Fruit fly (Drosophila melanogaster): ENCODE data around the gene Acox3.
A peak's percentile ranks its signal among the peaks of the same experiment; 100 is the strongest.

Gene Acox3

DNA sequence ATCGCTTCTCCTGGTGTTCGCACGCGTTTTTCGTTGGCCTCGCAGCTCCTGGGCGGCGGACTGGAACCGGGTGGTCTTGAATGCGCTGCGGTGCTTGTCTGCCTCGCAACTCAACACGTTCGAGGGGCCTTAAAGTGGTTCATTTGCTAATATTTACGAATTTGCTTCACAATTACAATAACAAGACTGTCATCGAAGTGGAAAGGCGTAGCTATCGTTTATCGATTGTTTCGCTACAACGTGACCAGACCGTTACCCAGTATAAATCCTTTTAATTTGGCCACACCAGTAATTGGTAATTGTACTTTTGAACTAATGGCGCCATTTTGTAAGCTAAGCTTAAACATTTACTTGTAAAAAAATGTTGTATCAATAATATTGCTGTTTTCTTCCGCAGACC, 28.6 kb upstream of the Acox3 start, which contains the start of gene CG9536 (continued):
- TF ChIP-seq CG10267 (tag; optimal IDR thresholded peaks at IDR 0.05), result peak; percentile 38
- TF ChIP-seq crp (GFP tag; optimal IDR thresholded peaks at IDR 0.05), result peak in 1 of 2 experiments; percentile 3
- TF ChIP-seq CG34422 (GFP tag; IDR thresholded peaks at IDR 0.05), result peak; percentile 19; the same call in 1 of the 3 replicates
- no peak for TF ChIP-seq nerfin-1 (tag; optimal IDR thresholded peaks at IDR 0.05)
- TF ChIP-seq CG15514 (GFP tag; optimal IDR thresholded peaks at IDR 0.05), result peak; percentile 28
- peak; percentile 7 for TF ChIP-seq CG30020 (tag; optimal IDR thresholded peaks at IDR 0.05)
- peak; percentile 57; the same call in 1 of the 2 replicates for TF ChIP-seq bbx (GFP tag; IDR thresholded peaks at IDR 0.05; ENCODE audit: partially characterized antibody)
- TF ChIP-seq Fer1 (GFP tag; optimal IDR thresholded peaks at IDR 0.05), result peak; percentile 8
- peak; percentile 91 for TF ChIP-seq E2f2 (GFP tag; IDR thresholded peaks at IDR 0.05)
- TF ChIP-seq CG3838 (GFP tag; optimal IDR thresholded peaks at IDR 0.05), result no peak
- TF ChIP-seq chinmo (GFP tag; IDR thresholded peaks at IDR 0.05; ENCODE audit: partially characterized antibody), result 0 out of 4 replicates have a peak, but pooled peaks have one; percentile 5
- peak; percentile 17 for TF ChIP-seq CG14710 (tag; optimal IDR thresholded peaks at IDR 0.05)

DNA sequence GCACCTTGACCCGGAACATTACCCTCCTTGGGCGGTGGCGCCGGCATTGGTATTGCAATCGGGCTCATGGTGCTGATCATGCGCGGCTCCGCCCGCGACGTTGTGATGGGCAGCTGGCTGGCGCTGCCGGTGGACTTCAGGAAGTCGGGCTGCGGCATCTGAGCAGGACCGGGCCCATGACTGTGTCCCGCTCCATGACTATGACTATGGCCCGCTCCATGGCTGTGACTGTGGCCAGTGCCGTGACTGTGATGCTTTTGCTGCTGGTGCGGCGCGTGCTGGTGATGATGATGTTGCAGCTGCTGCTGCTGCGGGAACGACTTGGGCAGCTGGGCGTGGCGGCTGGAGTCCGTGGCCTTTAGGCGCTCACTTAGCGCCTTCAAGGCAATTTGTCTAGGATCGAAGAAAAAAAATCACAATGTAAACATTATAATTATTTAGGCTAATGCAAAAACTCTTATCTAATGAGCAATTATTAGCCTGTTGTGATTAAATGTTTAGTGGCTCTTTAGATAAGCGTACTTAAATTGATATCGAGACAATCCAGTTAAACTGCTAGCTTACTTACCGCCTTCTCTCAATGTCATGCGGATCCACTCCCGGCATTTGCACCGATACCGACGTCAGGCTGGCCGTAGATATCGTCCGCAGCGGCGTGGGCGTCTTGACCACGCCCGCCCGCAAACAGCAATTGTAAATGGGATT, 26.8 kb upstream of the Acox3 start:
- TF ChIP-seq dmrt11E (tag; optimal IDR thresholded peaks at IDR 0.05) (no peak), D19A (tag; optimal IDR thresholded peaks at IDR 0.05) (no peak), Dref (GFP tag; IDR thresholded peaks at IDR 0.05) (peak; percentile 25; the same call in 1 of the 2 replicates), Med (GFP tag) (peak; percentile 21), exex (tag; optimal IDR thresholded peaks at IDR 0.05) (peak; percentile 74), CG9797 (GFP tag; optimal IDR thresholded peaks at IDR 0.05) (no peak), bowl (GFP tag; IDR thresholded peaks at IDR 0.05) (no peak), Dbx (GFP tag; IDR thresholded peaks at IDR 0.05) (0 out of 3 replicates have a peak, but pooled peaks have one; percentile 53), ind (GFP tag; optimal IDR thresholded peaks at IDR 0.05) (no peak), Meics (GFP tag; optimal IDR thresholded peaks at IDR 0.05) (no peak), CG15073 (GFP tag; optimal IDR thresholded peaks at IDR 0.05) (peak; percentile 66), insv (GFP tag; optimal IDR thresholded peaks at IDR 0.05) (no peak), Rx (GFP tag; IDR thresholded peaks at IDR 0.05) (no peak)

DNA sequence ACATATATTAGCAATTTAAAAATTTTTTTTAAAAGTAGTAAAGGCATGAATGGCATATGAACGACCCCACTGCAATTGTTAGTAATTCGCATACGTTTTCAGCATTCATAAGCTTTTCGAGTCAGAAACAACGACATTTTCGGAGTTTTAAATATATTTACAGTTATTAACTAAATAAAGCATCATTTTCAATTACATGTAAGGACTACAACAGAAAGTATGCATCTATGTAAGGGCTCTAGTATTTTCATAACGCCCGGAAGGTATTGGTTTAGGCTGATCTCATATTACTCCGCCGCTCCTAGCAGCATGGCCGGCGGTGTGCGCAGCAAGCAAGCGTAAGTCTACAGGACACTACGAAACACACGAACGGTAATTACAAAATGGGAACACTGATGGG, 26.1 kb upstream of the Acox3 start:
- no peak for TF ChIP-seq ind (GFP tag; optimal IDR thresholded peaks at IDR 0.05)
- TF ChIP-seq CG6175 (GFP tag; IDR thresholded peaks at IDR 0.05), result no peak
- TF ChIP-seq CG11696 (GFP tag; IDR thresholded peaks at IDR 0.05), result peak; percentile 87
- no peak for TF ChIP-seq BEAF-32 (GFP tag; optimal IDR thresholded peaks at IDR 0.05)
- TF ChIP-seq fd64A (GFP tag; optimal IDR thresholded peaks at IDR 0.05), result no peak
- TF ChIP-seq CG10147 (GFP tag; optimal IDR thresholded peaks at IDR 0.05), result no peak
- TF ChIP-seq CG9817 (tag; optimal IDR thresholded peaks at IDR 0.05), result no peak
- TF ChIP-seq yki (optimal IDR thresholded peaks at IDR 0.05), result no peak
- TF ChIP-seq HHEX (GFP tag; optimal IDR thresholded peaks at IDR 0.05), result no peak
- no peak for TF ChIP-seq Rfx (GFP tag; IDR thresholded peaks at IDR 0.05)
- no peak for TF ChIP-seq peb (GFP tag; IDR thresholded peaks at IDR 0.05)
- TF ChIP-seq CG8478 (optimal IDR thresholded peaks at IDR 0.05), result no peak
- peak; percentile 83 for TF ChIP-seq sens (GFP tag)
- TF ChIP-seq CG17912 (GFP tag; optimal IDR thresholded peaks at IDR 0.05), result no peak
- TF ChIP-seq prd (optimal IDR thresholded peaks at IDR 0.05), result no peak
- TF ChIP-seq prd (GFP tag; IDR thresholded peaks at IDR 0.05), result 0 out of 3 replicates have a peak, but pooled peaks have one; percentile 8
- no peak for TF ChIP-seq CG10209 (GFP tag; optimal IDR thresholded peaks at IDR 0.05)
- TF ChIP-seq CG30403 (GFP tag; optimal IDR thresholded peaks at IDR 0.05), result no peak
- no peak for TF ChIP-seq dpn (GFP tag; optimal IDR thresholded peaks at IDR 0.05)
- peak; percentile 35 for TF ChIP-seq Med (GFP tag)
- TF ChIP-seq Ets65A (GFP tag), result no peak

Data from whole organism, embryonic.